Fruit fly (Drosophila melanogaster): Measurements from ENCODE around the gene CG17129.

CG17129 gene

DNA sequence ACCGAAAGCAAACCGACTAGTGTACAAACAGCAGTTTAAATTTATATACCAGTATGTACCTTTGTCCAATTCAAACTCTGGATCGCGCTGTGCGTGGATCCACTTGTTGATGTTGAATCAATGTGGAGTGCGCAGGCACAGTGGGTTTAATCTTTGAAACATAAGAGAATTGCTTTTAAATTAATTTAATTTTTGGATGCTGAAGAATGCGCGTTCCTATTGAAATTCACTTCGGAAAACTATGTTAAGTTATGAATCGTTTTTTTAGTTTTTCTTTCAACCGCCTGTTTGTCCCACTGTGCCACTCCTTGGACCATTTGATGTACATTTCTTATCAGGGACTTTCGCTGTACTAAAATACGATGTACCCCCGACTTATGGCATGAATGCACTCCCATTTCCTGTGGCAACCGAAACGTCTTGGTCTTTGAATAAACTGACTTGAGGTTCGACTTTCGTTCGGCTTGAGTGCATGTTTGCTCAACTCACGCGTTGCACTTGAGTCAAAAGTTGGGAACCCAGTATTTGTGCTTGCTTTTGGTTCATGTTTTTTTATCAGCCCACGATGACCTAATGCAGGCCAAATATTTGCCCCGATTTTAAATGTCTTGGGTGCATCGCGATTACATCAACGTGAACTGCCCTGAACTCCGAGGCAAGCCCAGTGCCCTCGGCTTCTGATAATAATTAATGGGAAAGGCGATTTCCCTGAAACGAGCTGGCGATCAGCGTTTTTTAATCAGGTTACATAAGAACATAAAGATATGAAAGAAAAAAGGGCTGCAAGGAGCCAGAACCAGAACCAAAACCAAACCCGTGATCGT lies 44.6 kb upstream of the CG17129 start (continued):
- peak; percentile 90 for TF ChIP-seq ap (GFP tag; IDR thresholded peaks at IDR 0.05)
- peak; percentile 59 for TF ChIP-seq CG10147 (GFP tag; optimal IDR thresholded peaks at IDR 0.05)
- TF ChIP-seq Taf1 (GFP tag; IDR thresholded peaks at IDR 0.05) = no peak; the same call in 1 of the 2 replicates
- TF ChIP-seq Doc3 (GFP tag; IDR thresholded peaks at IDR 0.05; ENCODE audit: partially characterized antibody) = no peak
- no peak for TF ChIP-seq CG16813 (GFP tag; IDR thresholded peaks at IDR 0.05; ENCODE audit: partially characterized antibody)
- TF ChIP-seq CoRest (tag; optimal IDR thresholded peaks at IDR 0.05) = peak; percentile 91
- peak; percentile 80 for TF ChIP-seq CG11456 (GFP tag; IDR thresholded peaks at IDR 0.05)
- peak; percentile 72 for TF ChIP-seq CG4617 (GFP tag; optimal IDR thresholded peaks at IDR 0.05; ENCODE audit: borderline replicate concordance)
- TF ChIP-seq CG11504 (tag; optimal IDR thresholded peaks at IDR 0.05) = peak; percentile 89
- peak; percentile 79 for TF ChIP-seq sr (GFP tag; IDR thresholded peaks at IDR 0.05)
- peak; percentile 94 for TF ChIP-seq Max (GFP tag; optimal IDR thresholded peaks at IDR 0.05)
- peak; percentile 84 for TF ChIP-seq ewg (GFP tag; optimal IDR thresholded peaks at IDR 0.05)
- peak; percentile 81 for TF ChIP-seq CG12744 (GFP tag; optimal IDR thresholded peaks at IDR 0.05)
- TF ChIP-seq CG3407 (GFP tag; optimal IDR thresholded peaks at IDR 0.05) = peak; percentile 97
- TF ChIP-seq Fer1 (GFP tag; optimal IDR thresholded peaks at IDR 0.05) = peak; percentile 58
- peak; percentile 69 for TF ChIP-seq scrt (GFP tag; optimal IDR thresholded peaks at IDR 0.05)
- TF ChIP-seq HLH54F (GFP tag; optimal IDR thresholded peaks at IDR 0.05) = peak; percentile 68
- TF ChIP-seq gsb (GFP tag; IDR thresholded peaks at IDR 0.05) = 0 out of 2 replicates have a peak, but pooled peaks have one; percentile 8
- peak; percentile 91 for TF ChIP-seq Bdp1 (GFP tag; optimal IDR thresholded peaks at IDR 0.05)
- TF ChIP-seq zfh2 (GFP tag; optimal IDR thresholded peaks at IDR 0.05) = peak; percentile 41
- TF ChIP-seq CG17186 (GFP tag; optimal IDR thresholded peaks at IDR 0.05) = peak; percentile 83
- TF ChIP-seq CG2120 (GFP tag; optimal IDR thresholded peaks at IDR 0.05) = peak; percentile 49
- peak; percentile 85 for TF ChIP-seq CG18764 (GFP tag; optimal IDR thresholded peaks at IDR 0.05)
- peak; percentile 98 for TF ChIP-seq ci (GFP tag; IDR thresholded peaks at IDR 0.05)
- no peak for TF ChIP-seq CG34224 (GFP tag; IDR thresholded peaks at IDR 0.05; ENCODE audit: partially characterized antibody)
- TF ChIP-seq CG11398 (GFP tag; optimal IDR thresholded peaks at IDR 0.05) = peak; percentile 92
- TF ChIP-seq CG10267 (tag; optimal IDR thresholded peaks at IDR 0.05) = peak; percentile 92
- peak; percentile 76 for TF ChIP-seq Hmr (GFP tag; optimal IDR thresholded peaks at IDR 0.05)
- peak; percentile 88 for TF ChIP-seq Mrtf (GFP tag; IDR thresholded peaks at IDR 0.05)
- peak; percentile 54 for TF ChIP-seq CG10543 (GFP tag; optimal IDR thresholded peaks at IDR 0.05)
- peak; percentile 26 for TF ChIP-seq Dip3 (GFP tag; optimal IDR thresholded peaks at IDR 0.05)
- TF ChIP-seq CG18619 (GFP tag; optimal IDR thresholded peaks at IDR 0.05) = peak; percentile 86
- TF ChIP-seq lbe (GFP tag; optimal IDR thresholded peaks at IDR 0.05) = peak; percentile 88
- peak; percentile 74 for TF ChIP-seq corto (GFP tag; optimal IDR thresholded peaks at IDR 0.05)
- peak; percentile 92 for TF ChIP-seq ems (GFP tag; optimal IDR thresholded peaks at IDR 0.05)
- TF ChIP-seq sna (GFP tag; IDR thresholded peaks at IDR 0.05; ENCODE audit: partially characterized antibody) = no peak
- peak; percentile 76 for TF ChIP-seq ab (GFP tag; optimal IDR thresholded peaks at IDR 0.05)
- peak; percentile 69; the same call in 1 of the 2 replicates for TF ChIP-seq wdn (GFP tag; IDR thresholded peaks at IDR 0.05)
- peak; percentile 95 for TF ChIP-seq ken (GFP tag; IDR thresholded peaks at IDR 0.05)
- TF ChIP-seq H2.0 (GFP tag; IDR thresholded peaks at IDR 0.05) = peak; percentile 92
- peak; percentile 80 for TF ChIP-seq CG9437 (GFP tag; optimal IDR thresholded peaks at IDR 0.05)
- peak; percentile 88 for TF ChIP-seq slou (GFP tag; optimal IDR thresholded peaks at IDR 0.05)
- no peak for TF ChIP-seq prd (optimal IDR thresholded peaks at IDR 0.05)
- peak; percentile 98 for TF ChIP-seq prd (GFP tag; IDR thresholded peaks at IDR 0.05)
- peak; percentile 90 for TF ChIP-seq CHES-1-like (GFP tag; optimal IDR thresholded peaks at IDR 0.05)
- peak; percentile 81 for TF ChIP-seq CG13123 (GFP tag; optimal IDR thresholded peaks at IDR 0.05)
- no peak for TF ChIP-seq Scr (GFP tag; IDR thresholded peaks at IDR 0.05; ENCODE audit: partially characterized antibody)
- TF ChIP-seq Dp (GFP tag; optimal IDR thresholded peaks at IDR 0.05) = no peak
- TF ChIP-seq tna (GFP tag; IDR thresholded peaks at IDR 0.05; ENCODE audit: partially characterized antibody) = no peak
